Worm (Caenorhabditis elegans): ENCODE measurements around the gene F01G4.6.

ce11 chrIV:11146492-11146891 lies 2.8 kb downstream of the F01G4.6 start:
- TF ChIP-seq ztf-23 (GFP tag; IDR thresholded peaks at IDR 0.05), result no peak
- no peak for TF ChIP-seq ztf-29 (GFP tag; IDR thresholded peaks at IDR 0.05)
- no peak for TF ChIP-seq ref-1 (GFP tag; conservative IDR thresholded peaks at IDR 0.05)
- no peak for TF ChIP-seq flt-1 (GFP tag; IDR thresholded peaks at IDR 0.05)
- no peak for TF ChIP-seq med-1 (GFP tag; optimal IDR thresholded peaks at IDR 0.05; ENCODE audit: insufficient read depth)
- TF ChIP-seq T22C8.4 (GFP tag; IDR thresholded peaks at IDR 0.05), result no peak

All from whole organism, midembryonic.